Worm (Caenorhabditis elegans) whole organism, late embryonic: ENCODE measurements around the gene T11G6.5.
A peak's percentile ranks its signal among the peaks of the same experiment; 100 is the strongest.

ENCODE experiments used
- F13H6.1 ChIP-seq: sonication (generic microtip); optimal IDR thresholded peaks from 2 replicates; lab custom pipeline; 2016; ENCODE audit warnings: missing genetic modification characterization, missing compliant biosample characterization
- ama-1 ChIP-seq: fragments of 150-350 bp; optimal IDR thresholded peaks from 2 replicates; lab custom pipeline; 2014
- ceh-14 ChIP-seq: sonication (generic microtip); optimal IDR thresholded peaks from 2 replicates; lab custom pipeline; 2016; ENCODE audit warnings: missing genotype, missing genetic modification characterization, missing compliant biosample characterization
- ceh-45 ChIP-seq: fragments of 200-800 bp; sonication (Bioruptor generic); IDR thresholded peaks from 2 replicates; pipeline ENCODE4 v1.3.6; 2022; ENCODE audit warnings: missing genetic modification reagents, missing genetic modification characterization, missing compliant biosample characterization
- elt-2 ChIP-seq: sonication (generic microtip); optimal IDR thresholded peaks from 2 replicates; lab custom pipeline; 2016; ENCODE audit warnings: missing genetic modification reagents, missing genetic modification characterization, missing compliant biosample characterization
- pha-4 ChIP-seq: fragments of 150-350 bp; optimal IDR thresholded peaks from 2 replicates; lab custom pipeline; 2018; ENCODE audit warnings: missing biosample characterization, missing genetic modification reagents, missing genetic modification characterization
- tbx-2 ChIP-seq: sonication (generic microtip); optimal IDR thresholded peaks from 2 replicates; lab custom pipeline; 2016; ENCODE audit warnings: missing genetic modification characterization, missing compliant biosample characterization

DNA sequence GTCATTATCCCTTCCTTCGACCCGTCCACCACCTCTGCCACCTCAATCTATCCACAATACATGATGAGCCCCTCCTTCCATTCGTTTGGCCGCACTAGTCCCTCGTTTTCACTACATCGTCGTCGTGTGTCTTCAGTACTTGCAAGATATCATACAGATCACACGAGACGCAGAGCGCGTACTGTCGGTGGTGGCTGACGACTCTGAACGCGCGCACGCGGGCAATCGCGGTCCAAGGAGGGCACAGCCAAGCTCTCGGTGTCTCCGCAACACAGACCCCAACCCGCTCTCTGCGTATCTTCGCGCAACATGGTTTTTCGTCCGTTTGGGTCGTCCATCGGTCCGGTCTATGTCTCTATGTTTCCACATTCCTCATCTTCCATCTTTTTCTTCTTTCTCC lies 25.5 kb downstream of the T11G6.5 start:
- no peak for TF ChIP-seq pha-4 (tag; lab: Kevin White, UChicago)
- no peak for TF ChIP-seq ama-1 (lab: Kevin White, UChicago)
- TF ChIP-seq ceh-14 (tag; lab: Kevin White, UChicago): peak; percentile 10
- TF ChIP-seq ceh-45: no peak
- TF ChIP-seq elt-2 (tag; lab: Kevin White, UChicago): peak; percentile 36
- TF ChIP-seq tbx-2 (tag; lab: Kevin White, UChicago): peak; percentile 77
- TF ChIP-seq F13H6.1 (tag; lab: Kevin White, UChicago): no peak
